Worm (Caenorhabditis elegans): ENCODE measurements around the gene acr-24.

Gene acr-24

DNA sequence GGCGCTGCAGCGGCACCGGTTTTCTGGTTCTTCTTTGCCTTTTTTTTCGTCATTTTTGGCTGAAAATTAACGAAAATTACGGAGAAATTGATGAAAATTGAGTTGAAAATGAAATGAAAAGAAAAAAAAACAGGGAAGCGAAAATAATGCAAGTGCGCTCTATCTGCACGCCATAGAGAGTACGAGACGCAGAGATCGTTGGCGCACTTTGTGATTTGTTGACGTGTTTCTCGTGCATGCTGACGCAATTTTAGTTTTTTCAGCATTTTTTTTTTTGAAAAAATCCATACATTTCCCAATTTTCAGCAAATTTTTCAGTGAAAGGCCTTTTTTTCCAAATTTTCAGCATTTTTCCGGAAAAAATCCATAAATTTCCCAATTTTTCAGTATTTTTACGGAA is 25.9 kb upstream of the acr-24 start, which contains the start of gene ntl-11 (continued):
- TF ChIP-seq lsy-2 (tag; optimal IDR thresholded peaks at IDR 0.05) (peak; percentile 96 to 97), nhr-90 (tag; optimal IDR thresholded peaks at IDR 0.05; ENCODE audit: poor library complexity) (peak; percentile 97), mef-2 (tag; optimal IDR thresholded peaks at IDR 0.05) (peak; percentile 92), rnt-1 (tag; optimal IDR thresholded peaks at IDR 0.05) (no peak), swsn-7 (tag; optimal IDR thresholded peaks at IDR 0.05) (peak; percentile 98), aha-1 (tag; optimal IDR thresholded peaks at IDR 0.05) (peak; percentile 89), snu-23 (GFP tag; optimal IDR thresholded peaks at IDR 0.05) (peak; percentile 99), Y116A8C.19 (tag; optimal IDR thresholded peaks at IDR 0.05; ENCODE audit: borderline replicate concordance) (no peak), tlp-1 (tag; optimal IDR thresholded peaks at IDR 0.05) (no peak), skn-1 (tag; optimal IDR thresholded peaks at IDR 0.05) (peak; percentile 95), nhr-11 (tag; optimal IDR thresholded peaks at IDR 0.05) (peak; percentile 94), mab-9 (GFP tag; IDR thresholded peaks at IDR 0.05) (peak; percentile 96), dpl-1 (GFP tag; optimal IDR thresholded peaks at IDR 0.05) (peak; percentile 86 to 91 (median 88)), nhr-71 (tag; optimal IDR thresholded peaks at IDR 0.05) (peak; percentile 99), hpl-2 (GFP tag; optimal IDR thresholded peaks at IDR 0.05) (peak; percentile 96), pax-3 (tag; optimal IDR thresholded peaks at IDR 0.05) (peak; percentile 90), zag-1 (tag; optimal IDR thresholded peaks at IDR 0.05) (peak; percentile 89), fkh-4 (tag; optimal IDR thresholded peaks at IDR 0.05; ENCODE audit: borderline replicate concordance) (peak; percentile 63), tbx-2 (tag; optimal IDR thresholded peaks at IDR 0.05) (peak; percentile 98), unc-98 (GFP tag; IDR thresholded peaks at IDR 0.05) (peak; percentile 90), C04F5.9 (tag; optimal IDR thresholded peaks at IDR 0.05) (peak; percentile 88), unc-86 (tag; optimal IDR thresholded peaks at IDR 0.05) (peak; percentile 99), lin-15B (tag; optimal IDR thresholded peaks at IDR 0.05) (peak; percentile 99), nhr-237 (tag; optimal IDR thresholded peaks at IDR 0.05) (peak; percentile 83), pag-3 (tag; optimal IDR thresholded peaks at IDR 0.05; ENCODE audit: borderline replicate concordance, insufficient read depth) (peak; percentile 65), egl-13 (tag; optimal IDR thresholded peaks at IDR 0.05) (peak; percentile 95), ceh-90 (tag; optimal IDR thresholded peaks at IDR 0.05) (peak; percentile 64), irx-1 (tag; optimal IDR thresholded peaks at IDR 0.05) (peak; percentile 96), xbp-1 (tag; optimal IDR thresholded peaks at IDR 0.05) (peak; percentile 98), sox-4 (tag; optimal IDR thresholded peaks at IDR 0.05) (peak; percentile 79), ceh-82 (tag; optimal IDR thresholded peaks at IDR 0.05) (peak; percentile 97 to 98 (median 98)), ets-5 (GFP tag; IDR thresholded peaks at IDR 0.05) (no peak), nhr-19 (GFP tag; conservative IDR thresholded peaks at IDR 0.05) (peak; percentile 97), lin-35 (GFP tag; optimal IDR thresholded peaks at IDR 0.05) (peak; percentile 89 to 94), pqm-1 (tag; optimal IDR thresholded peaks at IDR 0.05) (no peak), lir-3 (tag; optimal IDR thresholded peaks at IDR 0.05; ENCODE audit: poor library complexity) (no peak), nhr-12 (tag; optimal IDR thresholded peaks at IDR 0.05) (no peak), nhr-28 (tag; optimal IDR thresholded peaks at IDR 0.05) (no peak), unc-130 (tag; optimal IDR thresholded peaks at IDR 0.05) (peak; percentile 95), nhr-84 (tag; optimal IDR thresholded peaks at IDR 0.05) (no peak), vab-15 (tag; optimal IDR thresholded peaks at IDR 0.05) (no peak), elt-2 (tag; optimal IDR thresholded peaks at IDR 0.05) (peak; percentile 85), grh-1 (GFP tag; IDR thresholded peaks at IDR 0.05) (peak; percentile 97), sptf-1 (tag; optimal IDR thresholded peaks at IDR 0.05) (no peak), zip-4 (GFP tag; optimal IDR thresholded peaks at IDR 0.05) (peak; percentile 91), C16A3.4 (tag; optimal IDR thresholded peaks at IDR 0.05) (peak; percentile 95), fos-1 (tag; optimal IDR thresholded peaks at IDR 0.05) (peak; percentile 95), mep-1 (tag; optimal IDR thresholded peaks at IDR 0.05) (peak; percentile 98), lin-39 (tag; optimal IDR thresholded peaks at IDR 0.05) (peak; percentile 97)

Data from whole organism, L1 larva.